Worm (Caenorhabditis elegans): ENCODE data around the gene dhrs-4.
A peak's percentile ranks its signal among the peaks of the same experiment; 100 is the strongest.

Gene dhrs-4

ce11 chrV:12898583-12899232 is 23.7 kb upstream of the dhrs-4 start:
- TF ChIP-seq ceh-19 (GFP tag; optimal IDR thresholded peaks at IDR 0.05): peak; percentile 40
- TF ChIP-seq ceh-34 (tag; optimal IDR thresholded peaks at IDR 0.05): peak; percentile 47
- TF ChIP-seq ceh-2 (tag; optimal IDR thresholded peaks at IDR 0.05): no peak
- no peak for TF ChIP-seq ahr-1 (tag; optimal IDR thresholded peaks at IDR 0.05)

- TF ChIP-seq K09A11.1 (tag; optimal IDR thresholded peaks at IDR 0.05; ENCODE audit: insufficient read depth) (no peak), sox-4 (tag; optimal IDR thresholded peaks at IDR 0.05) (no peak), ceh-9 (tag; optimal IDR thresholded peaks at IDR 0.05) (no peak), unc-42 (tag; optimal IDR thresholded peaks at IDR 0.05) (peak; percentile 95)
Measured at ce11 chrV:12901301-12901700, 21.1 kb upstream of the dhrs-4 start.

- TF ChIP-seq ceh-45 (GFP tag; IDR thresholded peaks at IDR 0.05) (no peak), ama-1 (optimal IDR thresholded peaks at IDR 0.05) (no peak), pat-9 (tag; optimal IDR thresholded peaks at IDR 0.05) (no peak), C38D4.7 (GFP tag; optimal IDR thresholded peaks at IDR 0.05) (no peak), hlh-6 (tag; optimal IDR thresholded peaks at IDR 0.05) (no peak), hlh-15 (tag; optimal IDR thresholded peaks at IDR 0.05) (no peak), hlh-8 (tag; optimal IDR thresholded peaks at IDR 0.05) (no peak), fkh-10 (GFP tag; optimal IDR thresholded peaks at IDR 0.05) (no peak), F13H6.1 (tag; optimal IDR thresholded peaks at IDR 0.05) (no peak), ceh-22 (tag; optimal IDR thresholded peaks at IDR 0.05) (no peak), tbx-2 (tag; optimal IDR thresholded peaks at IDR 0.05) (no peak), pros-1 (tag; optimal IDR thresholded peaks at IDR 0.05) (no peak), sox-4 (tag; optimal IDR thresholded peaks at IDR 0.05) (no peak), ahr-1 (tag; optimal IDR thresholded peaks at IDR 0.05) (no peak), lim-6 (tag; optimal IDR thresholded peaks at IDR 0.05) (no peak), elt-4 (tag; optimal IDR thresholded peaks at IDR 0.05) (no peak)
Measured at ce11 chrV:12904054-12904453, 18.4 kb upstream of the dhrs-4 start, which contains the start of gene ttr-27. TSS of gene ttr-27 (minus strand) at chrV:12904098.

ce11 chrV:12905074-12905473 is 17.3 kb upstream of the dhrs-4 start, which contains the start of gene ttr-28:
TSS of gene ttr-28 (minus strand) at chrV:12905174.
- no peak for TF ChIP-seq fax-1 (tag; optimal IDR thresholded peaks at IDR 0.05)
- no peak for TF ChIP-seq unc-42 (tag; optimal IDR thresholded peaks at IDR 0.05)
- no peak for TF ChIP-seq gmeb-2 (tag; optimal IDR thresholded peaks at IDR 0.05)
- no peak for TF ChIP-seq K02D7.2 (tag; optimal IDR thresholded peaks at IDR 0.05)
- no peak for TF ChIP-seq unc-86 (tag; optimal IDR thresholded peaks at IDR 0.05)
- no peak for TF ChIP-seq ceh-18 (tag; optimal IDR thresholded peaks at IDR 0.05)
- no peak for TF ChIP-seq elt-2 (tag; optimal IDR thresholded peaks at IDR 0.05)
- TF ChIP-seq elt-4 (tag; optimal IDR thresholded peaks at IDR 0.05): no peak
- no peak for TF ChIP-seq fkh-6 (tag; optimal IDR thresholded peaks at IDR 0.05)
- no peak for TF ChIP-seq ceh-30 (tag; optimal IDR thresholded peaks at IDR 0.05)
- TF ChIP-seq npax-4 (tag; optimal IDR thresholded peaks at IDR 0.05): no peak
- no peak for TF ChIP-seq che-1 (tag; optimal IDR thresholded peaks at IDR 0.05)

- TF ChIP-seq nfya-1 (tag; optimal IDR thresholded peaks at IDR 0.05) (no peak), dmd-4 (tag; optimal IDR thresholded peaks at IDR 0.05; ENCODE audit: borderline replicate concordance) (no peak), F13H6.1 (tag; optimal IDR thresholded peaks at IDR 0.05) (no peak), pqm-1 (tag; optimal IDR thresholded peaks at IDR 0.05) (no peak), ceh-22 (tag; optimal IDR thresholded peaks at IDR 0.05) (no peak), ceh-2 (tag; optimal IDR thresholded peaks at IDR 0.05) (no peak), Y22D7AL.16 (tag; optimal IDR thresholded peaks at IDR 0.05) (no peak), K09A11.1 (tag; optimal IDR thresholded peaks at IDR 0.05; ENCODE audit: insufficient read depth) (no peak), nhr-232 (tag; optimal IDR thresholded peaks at IDR 0.05) (no peak), hlh-30 (tag; optimal IDR thresholded peaks at IDR 0.05; ENCODE audit: insufficient read depth) (no peak), dve-1 (tag; optimal IDR thresholded peaks at IDR 0.05) (no peak), lin-11 (tag; optimal IDR thresholded peaks at IDR 0.05) (no peak), hlh-15 (tag; optimal IDR thresholded peaks at IDR 0.05) (no peak), eyg-1 (tag; optimal IDR thresholded peaks at IDR 0.05) (no peak), fax-1 (tag; optimal IDR thresholded peaks at IDR 0.05) (no peak), hlh-8 (tag; optimal IDR thresholded peaks at IDR 0.05) (no peak), ceh-30 (tag; optimal IDR thresholded peaks at IDR 0.05) (no peak), ceh-18 (tag; optimal IDR thresholded peaks at IDR 0.05) (no peak)
Measured at ce11 chrV:12906732-12907131, 15.7 kb upstream of the dhrs-4 start, which contains the start of gene ttr-29. TSS of gene ttr-29 (minus strand) at chrV:12906832.

All from whole organism, late embryonic.